Fruit fly (Drosophila melanogaster): Measurements from ENCODE around the gene Dph4.

Dph4 gene

dm6 chr3R:5601044-5601523, 22.8 kb downstream of the Dph4 start, which contains the start of the genes kra and SecS (continued):
- TF ChIP-seq dmrt11E (tag; optimal IDR thresholded peaks at IDR 0.05) = peak; percentile 56
- TF ChIP-seq ems (GFP tag; optimal IDR thresholded peaks at IDR 0.05) = peak; percentile 45
- TF ChIP-seq ash1 (GFP tag; optimal IDR thresholded peaks at IDR 0.05) = peak; percentile 20
- no peak for TF ChIP-seq pfk (GFP tag; optimal IDR thresholded peaks at IDR 0.05)
- no peak for TF ChIP-seq CG10274 (GFP tag; optimal IDR thresholded peaks at IDR 0.05)
- TF ChIP-seq CG10431 (GFP tag; optimal IDR thresholded peaks at IDR 0.05) = no peak
- peak in 1 of 2 experiments; percentile 53 for TF ChIP-seq bsh (GFP tag; optimal IDR thresholded peaks at IDR 0.05)
- TF ChIP-seq Hr3 (GFP tag; optimal IDR thresholded peaks at IDR 0.05) = peak; percentile 66
- no peak for TF ChIP-seq CG2199 (GFP tag; IDR thresholded peaks at IDR 0.05)
- TF ChIP-seq cas (GFP tag; IDR thresholded peaks at IDR 0.05) = no peak
- peak; percentile 34 for TF ChIP-seq CG17359 (tag; optimal IDR thresholded peaks at IDR 0.05)
- peak; percentile 93 for TF ChIP-seq pzg (GFP tag; optimal IDR thresholded peaks at IDR 0.05)
- TF ChIP-seq Spps (tag; optimal IDR thresholded peaks at IDR 0.05) = no peak
- no peak for TF ChIP-seq wor (GFP tag; IDR thresholded peaks at IDR 0.05)
- peak; percentile 20 for TF ChIP-seq tx (GFP tag; optimal IDR thresholded peaks at IDR 0.05)
- TF ChIP-seq CG3407 (GFP tag; optimal IDR thresholded peaks at IDR 0.05) = no peak
- no peak for TF ChIP-seq cad (GFP tag; optimal IDR thresholded peaks at IDR 0.05)
- TF ChIP-seq CG4424 (GFP tag; optimal IDR thresholded peaks at IDR 0.05) = peak; percentile 71
- no peak for TF ChIP-seq CkIIα-i1 (GFP tag; IDR thresholded peaks at IDR 0.05)
- TF ChIP-seq HLHmδ (GFP tag; optimal IDR thresholded peaks at IDR 0.05) = peak; percentile 80
- peak; percentile 1 for TF ChIP-seq nom (GFP tag; optimal IDR thresholded peaks at IDR 0.05)
- TF ChIP-seq usp (GFP tag; optimal IDR thresholded peaks at IDR 0.05) = no peak
- peak; percentile 35 for TF ChIP-seq trh (GFP tag; optimal IDR thresholded peaks at IDR 0.05)
- no peak for TF ChIP-seq br (optimal IDR thresholded peaks at IDR 0.05)
- no peak for TF ChIP-seq CG14050 (GFP tag; IDR thresholded peaks at IDR 0.05)
- no peak for TF ChIP-seq CG14860 (GFP tag; IDR thresholded peaks at IDR 0.05; ENCODE audit: partially characterized antibody)
- peak; percentile 62 for TF ChIP-seq CG10654 (GFP tag; optimal IDR thresholded peaks at IDR 0.05)
- TF ChIP-seq BtbVII (GFP tag; optimal IDR thresholded peaks at IDR 0.05) = peak; percentile 33
- peak; percentile 54 for TF ChIP-seq bab2 (GFP tag; optimal IDR thresholded peaks at IDR 0.05)
- no peak for TF ChIP-seq CG2129 (GFP tag; IDR thresholded peaks at IDR 0.05; ENCODE audit: partially characterized antibody)
- TF ChIP-seq gsb (GFP tag; IDR thresholded peaks at IDR 0.05) = no peak
- peak; percentile 62 for TF ChIP-seq CG7556 (GFP tag; optimal IDR thresholded peaks at IDR 0.05)
- peak; percentile 53 for TF ChIP-seq Dad (GFP tag; optimal IDR thresholded peaks at IDR 0.05)
- no peak for TF ChIP-seq dm (GFP tag; optimal IDR thresholded peaks at IDR 0.05)
- no peak for TF ChIP-seq sob (GFP tag; IDR thresholded peaks at IDR 0.05)
- peak; percentile 50 for TF ChIP-seq CG13296 (GFP tag; optimal IDR thresholded peaks at IDR 0.05)
- TF ChIP-seq fd102C (GFP tag; optimal IDR thresholded peaks at IDR 0.05) = no peak
- TF ChIP-seq toy (GFP tag; IDR thresholded peaks at IDR 0.05) = no peak
- TF ChIP-seq CG7271 (tag; optimal IDR thresholded peaks at IDR 0.05) = peak; percentile 10
- TF ChIP-seq CG9215 (GFP tag; IDR thresholded peaks at IDR 0.05) = no peak
- TF ChIP-seq Sry-δ (GFP tag; optimal IDR thresholded peaks at IDR 0.05) = peak; percentile 62
- peak; percentile 76 for TF ChIP-seq CG2120 (GFP tag; optimal IDR thresholded peaks at IDR 0.05)
- TF ChIP-seq sens (GFP tag) = peak; percentile 92
- TF ChIP-seq Dp (GFP tag; optimal IDR thresholded peaks at IDR 0.05) = peak; percentile 58
- TF ChIP-seq gem (tag; optimal IDR thresholded peaks at IDR 0.05) = peak; percentile 75
- peak; percentile 52 for TF ChIP-seq Hsf (GFP tag; optimal IDR thresholded peaks at IDR 0.05)
- no peak for TF ChIP-seq otp (GFP tag; IDR thresholded peaks at IDR 0.05)
- TF ChIP-seq CG6791 (GFP tag; IDR thresholded peaks at IDR 0.05; ENCODE audit: partially characterized antibody) = no peak
- no peak for TF ChIP-seq CG14667 (GFP tag; IDR thresholded peaks at IDR 0.05)
- TF ChIP-seq Lpt (GFP tag; optimal IDR thresholded peaks at IDR 0.05) = no peak
- TF ChIP-seq CG11504 (tag; optimal IDR thresholded peaks at IDR 0.05) = no peak
- no peak for TF ChIP-seq da (GFP tag; optimal IDR thresholded peaks at IDR 0.05)
